Worm (Caenorhabditis elegans): ENCODE results near the gene aex-4.

The aex-4 gene

ce11 chrX:3689155-3689719, 39.8 kb upstream of the aex-4 start, which contains the start of gene tag-278:
Gene tag-278 (minus strand): TSS chrX:3689205.
- TF ChIP-seq F13H6.1 (tag; optimal IDR thresholded peaks at IDR 0.05) (peak; percentile 72), C34F6.9 (tag; optimal IDR thresholded peaks at IDR 0.05) (peak; percentile 0), ZK546.5 (tag; optimal IDR thresholded peaks at IDR 0.05) (no peak), aly-2 (tag; optimal IDR thresholded peaks at IDR 0.05) (no peak), lsy-2 (tag; optimal IDR thresholded peaks at IDR 0.05) (no peak), ama-1 (optimal IDR thresholded peaks at IDR 0.05) (no peak), alr-1 (tag; optimal IDR thresholded peaks at IDR 0.05) (no peak), nhr-129 (tag; optimal IDR thresholded peaks at IDR 0.05) (peak; percentile 26), sma-9 (GFP tag; optimal IDR thresholded peaks at IDR 0.05) (peak; percentile 13), sma-9 (tag; optimal IDR thresholded peaks at IDR 0.05) (no peak), nhr-11 (tag; optimal IDR thresholded peaks at IDR 0.05) (no peak), ztf-1 (GFP tag; conservative IDR thresholded peaks at IDR 0.05) (no peak), mab-5 (tag; optimal IDR thresholded peaks at IDR 0.05) (no peak), sma-3 (GFP tag; optimal IDR thresholded peaks at IDR 0.05) (no peak), mdl-1 (tag; optimal IDR thresholded peaks at IDR 0.05) (no peak), elt-3 (tag; optimal IDR thresholded peaks at IDR 0.05) (no peak)

DNA sequence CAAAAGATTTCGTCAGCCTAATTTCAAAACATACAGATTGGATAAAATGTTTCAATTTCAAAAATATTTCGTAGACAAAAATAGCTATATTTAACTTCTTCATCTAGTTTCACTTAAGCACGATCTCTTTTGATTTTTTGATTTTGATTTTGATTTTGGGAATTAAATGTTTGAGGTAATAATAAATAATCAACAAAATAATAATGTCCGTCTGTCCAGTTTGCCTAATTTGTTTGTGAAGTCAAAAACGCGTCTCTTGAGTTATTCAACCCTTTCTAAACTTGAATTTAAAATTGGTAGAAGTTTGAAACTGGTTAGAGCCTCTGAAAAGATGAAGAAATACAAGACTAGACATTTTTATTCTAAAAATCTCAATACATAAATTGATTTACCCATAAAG, 39.3 kb upstream of the aex-4 start:
- TF ChIP-seq lin-39 (tag; optimal IDR thresholded peaks at IDR 0.05) (no peak), nhr-129 (tag; optimal IDR thresholded peaks at IDR 0.05) (no peak), alr-1 (tag; optimal IDR thresholded peaks at IDR 0.05) (no peak), ama-1 (optimal IDR thresholded peaks at IDR 0.05) (no peak), F13H6.1 (tag; optimal IDR thresholded peaks at IDR 0.05) (no peak), lin-11 (tag; optimal IDR thresholded peaks at IDR 0.05) (no peak), unc-39 (tag; optimal IDR thresholded peaks at IDR 0.05) (no peak), fos-1 (tag; optimal IDR thresholded peaks at IDR 0.05) (no peak), lin-13 (GFP tag; optimal IDR thresholded peaks at IDR 0.05) (no peak)

DNA sequence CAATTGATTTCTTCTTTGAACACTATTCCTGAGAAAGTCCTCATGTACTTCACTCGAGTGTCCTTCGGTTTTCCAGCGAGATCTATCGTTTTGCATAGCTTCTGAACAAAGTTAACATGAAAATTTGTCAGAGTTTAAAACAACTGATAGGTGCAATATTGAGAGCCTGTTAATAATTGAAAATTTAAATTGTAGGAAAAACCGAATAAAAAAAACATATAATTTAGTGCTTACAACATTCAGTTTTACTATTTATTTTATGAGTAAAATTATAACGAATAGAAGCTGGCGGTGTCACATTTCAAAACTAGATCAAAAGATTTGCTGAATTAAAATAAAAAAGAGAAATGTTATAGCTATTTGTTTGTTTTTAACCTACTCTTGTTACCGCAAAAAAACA, 35.9 kb upstream of the aex-4 start, which contains the start of gene C02F12.8:
TSS of gene C02F12.8 (minus strand) at position 101 of the 400 bp plus-strand sequence.
- TF ChIP-seq nhr-237 (tag; optimal IDR thresholded peaks at IDR 0.05) (no peak), unc-39 (tag; optimal IDR thresholded peaks at IDR 0.05) (no peak), C34F6.9 (tag; optimal IDR thresholded peaks at IDR 0.05) (no peak), F13H6.1 (tag; optimal IDR thresholded peaks at IDR 0.05) (no peak), unc-62 (GFP tag; optimal IDR thresholded peaks at IDR 0.05) (no peak), ceh-82 (tag; optimal IDR thresholded peaks at IDR 0.05) (no peak), nhr-11 (tag; optimal IDR thresholded peaks at IDR 0.05) (no peak), nhr-10 (tag; optimal IDR thresholded peaks at IDR 0.05) (no peak), nhr-25 (tag; optimal IDR thresholded peaks at IDR 0.05) (no peak), nhr-21 (tag; optimal IDR thresholded peaks at IDR 0.05) (no peak), elt-3 (tag; optimal IDR thresholded peaks at IDR 0.05) (no peak), aly-2 (tag; optimal IDR thresholded peaks at IDR 0.05) (no peak), sem-4 (tag; optimal IDR thresholded peaks at IDR 0.05) (no peak), skn-1 (tag; optimal IDR thresholded peaks at IDR 0.05) (no peak), blmp-1 (tag; optimal IDR thresholded peaks at IDR 0.05; ENCODE audit: insufficient read depth) (no peak), mbf-1 (tag; optimal IDR thresholded peaks at IDR 0.05) (no peak), elt-1 (tag; optimal IDR thresholded peaks at IDR 0.05) (no peak), crh-2 (tag; optimal IDR thresholded peaks at IDR 0.05) (no peak)

DNA sequence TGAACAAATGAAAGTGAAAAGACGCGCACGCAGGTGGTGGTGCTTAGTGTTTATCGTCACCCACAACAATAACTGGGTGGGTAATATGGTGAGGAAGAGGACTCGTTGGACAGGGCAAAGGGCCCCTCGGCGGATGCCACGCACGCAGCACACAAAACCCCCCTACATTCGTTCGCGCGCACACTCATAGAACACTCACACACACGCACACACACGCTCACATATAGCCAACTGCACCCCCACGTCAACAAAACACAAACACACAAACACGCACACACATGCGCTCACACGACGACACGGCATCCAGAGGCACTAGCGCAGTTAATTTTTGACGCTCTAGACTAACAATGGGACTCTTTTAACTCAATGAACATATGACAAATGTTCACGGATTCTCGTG, 34.9 kb upstream of the aex-4 start:
- no peak for TF ChIP-seq R02D3.7 (tag; optimal IDR thresholded peaks at IDR 0.05)
- TF ChIP-seq unc-62 (GFP tag; optimal IDR thresholded peaks at IDR 0.05), result no peak
- TF ChIP-seq zag-1 (tag; optimal IDR thresholded peaks at IDR 0.05), result peak; percentile 54
- peak; percentile 22 for TF ChIP-seq egl-27 (tag; optimal IDR thresholded peaks at IDR 0.05)
- no peak for TF ChIP-seq nhr-10 (tag; optimal IDR thresholded peaks at IDR 0.05)
- TF ChIP-seq snpc-4 (tag; optimal IDR thresholded peaks at IDR 0.05), result no peak
- TF ChIP-seq skn-1 (tag; optimal IDR thresholded peaks at IDR 0.05), result no peak
- TF ChIP-seq ZK546.5 (tag; optimal IDR thresholded peaks at IDR 0.05), result no peak
- TF ChIP-seq sem-4 (tag; optimal IDR thresholded peaks at IDR 0.05), result peak; percentile 39
- TF ChIP-seq unc-39 (tag; optimal IDR thresholded peaks at IDR 0.05), result no peak
- TF ChIP-seq nhr-77 (tag; optimal IDR thresholded peaks at IDR 0.05), result no peak
- TF ChIP-seq nhr-23 (tag; optimal IDR thresholded peaks at IDR 0.05), result no peak
- TF ChIP-seq nhr-11 (tag; optimal IDR thresholded peaks at IDR 0.05), result no peak
- no peak for TF ChIP-seq nhr-25 (tag; optimal IDR thresholded peaks at IDR 0.05)
- TF ChIP-seq nhr-12 (tag; optimal IDR thresholded peaks at IDR 0.05), result no peak
- no peak for TF ChIP-seq nhr-6 (tag; optimal IDR thresholded peaks at IDR 0.05)
- peak; percentile 65 for TF ChIP-seq F13H6.1 (tag; optimal IDR thresholded peaks at IDR 0.05)
- TF ChIP-seq fos-1 (tag; optimal IDR thresholded peaks at IDR 0.05), result no peak
- no peak for TF ChIP-seq lin-13 (GFP tag; optimal IDR thresholded peaks at IDR 0.05)
- no peak for TF ChIP-seq ztf-4 (tag; optimal IDR thresholded peaks at IDR 0.05)
- no peak for TF ChIP-seq blmp-1 (tag; optimal IDR thresholded peaks at IDR 0.05; ENCODE audit: insufficient read depth)
- TF ChIP-seq lsy-2 (tag; optimal IDR thresholded peaks at IDR 0.05), result peak in 1 of 2 experiments; percentile 53
- no peak for TF ChIP-seq peb-1 (tag; optimal IDR thresholded peaks at IDR 0.05)
- TF ChIP-seq ama-1 (optimal IDR thresholded peaks at IDR 0.05), result no peak
- TF ChIP-seq nhr-129 (tag; optimal IDR thresholded peaks at IDR 0.05), result peak; percentile 85
- TF ChIP-seq lin-11 (tag; optimal IDR thresholded peaks at IDR 0.05), result peak; percentile 17
- no peak for TF ChIP-seq gmeb-1 (tag; optimal IDR thresholded peaks at IDR 0.05)
- TF ChIP-seq sma-9 (GFP tag; optimal IDR thresholded peaks at IDR 0.05), result peak; percentile 14
- TF ChIP-seq sma-9 (tag; optimal IDR thresholded peaks at IDR 0.05), result no peak
- no peak for TF ChIP-seq dmd-4 (tag; optimal IDR thresholded peaks at IDR 0.05)
- TF ChIP-seq ceh-16 (tag; optimal IDR thresholded peaks at IDR 0.05), result no peak
- no peak for TF ChIP-seq sma-3 (GFP tag; optimal IDR thresholded peaks at IDR 0.05)

Data from whole organism, L2 larva.